Fruit fly (Drosophila melanogaster) Kc167 (cell line): ENCODE measurements around the gene CG42393.

Experiments used
- Myc ChIP-seq: fragments of >200 bp; optimal IDR thresholded peaks from 2 replicates; lab custom pipeline; 2017; ENCODE audit warnings: missing external identifiers
- Sin3A ChIP-seq: fragments of >200 bp; optimal IDR thresholded peaks from 2 replicates; lab custom pipeline; 2018; ENCODE audit warnings: missing external identifiers
- h ChIP-seq: fragments of >200 bp; optimal IDR thresholded peaks from 3 replicates; lab custom pipeline; 2018; ENCODE audit warnings: missing external identifiers
- insv ChIP-seq: fragments of >200 bp; optimal IDR thresholded peaks from 3 replicates; lab custom pipeline; 2018; ENCODE audit warnings: missing external identifiers
- psq ChIP-seq: fragments of >200 bp; optimal IDR thresholded peaks from 2 replicates; lab custom pipeline; 2017; ENCODE audit warnings: missing external identifiers
- ttk ChIP-seq: sonication (Bioruptor generic); optimal IDR thresholded peaks from 2 replicates; lab custom pipeline; 2017; ENCODE audit warnings: missing external identifiers

DNA sequence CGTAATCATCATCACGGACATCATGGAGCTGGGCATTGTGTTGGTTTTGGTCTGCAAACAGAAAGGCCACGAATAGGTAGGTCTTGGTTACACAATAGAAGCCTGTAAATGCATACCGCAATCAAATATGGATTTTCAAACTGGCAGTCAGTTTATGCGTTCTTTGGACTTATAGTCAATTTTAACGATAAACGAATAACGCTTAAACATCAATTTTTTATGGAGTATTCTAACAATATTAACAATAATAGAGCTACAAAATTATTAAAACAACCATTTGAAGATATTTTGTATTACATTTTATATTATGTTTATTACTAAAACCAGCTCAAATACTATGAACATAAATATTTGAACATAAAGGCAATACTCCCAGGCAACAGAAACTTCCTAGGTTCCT lies 39.0 kb downstream of the CG42393 start:
- TF ChIP-seq h (lab: Kevin White, UChicago) (no peak), ttk (lab: Kevin White, UChicago) (no peak), Sin3A (no peak), psq (lab: Kevin White, UChicago) (no peak), insv (no peak), Myc (lab: Kevin White, UChicago) (no peak)
